Fruit fly (Drosophila melanogaster): ENCODE results near the gene CG15522.

dm6 chr3R:29898588-29898987, 28.5 kb upstream of the CG15522 start:
- TF ChIP-seq rgr (GFP tag; optimal IDR thresholded peaks at IDR 0.05) (no peak), Abd-B (GFP tag; optimal IDR thresholded peaks at IDR 0.05) (no peak), Dif (GFP tag; optimal IDR thresholded peaks at IDR 0.05; ENCODE audit: partially characterized antibody) (no peak)

Measured in whole organism, wandering third instar larva.